Fruit fly (Drosophila melanogaster) whole organism, prepupa: ENCODE results near the gene CG9673.

Experiments
- CG10631 ChIP-seq: fragments of 200-800 bp; sonication (Bioruptor generic); optimal IDR thresholded peaks from 2 replicates; lab custom pipeline; 2016; ENCODE audit warnings: missing biosample characterization, missing genetic modification characterization
- CG11294 ChIP-seq: fragments of 200-800 bp; sonication (Bioruptor generic); IDR thresholded peaks from 2 replicates; pipeline ENCODE4 v1.3.6; 2022; ENCODE audit warnings: missing biosample characterization, missing genetic modification characterization
- CG11762 ChIP-seq: fragments of 200-800 bp; sonication (Bioruptor generic); optimal IDR thresholded peaks from 3 replicates; lab custom pipeline; 2016; ENCODE audit warnings: missing biosample characterization, missing genetic modification characterization; ENCODE audit not compliant: insufficient read depth
- CG11902 ChIP-seq: fragments of 200-800 bp; sonication (Bioruptor generic); optimal IDR thresholded peaks from 3 replicates; lab custom pipeline; 2016; ENCODE audit warnings: missing biosample characterization, missing genetic modification characterization
- CG6276 ChIP-seq: fragments of 200-800 bp; sonication (Bioruptor generic); optimal IDR thresholded peaks from 2 replicates; lab custom pipeline; 2017; ENCODE audit warnings: missing biosample characterization, mild to moderate bottlenecking, missing genetic modification characterization
- CG6792 ChIP-seq: fragments of 200-800 bp; sonication (Bioruptor generic); optimal IDR thresholded peaks from 3 replicates; lab custom pipeline; 2016; ENCODE audit warnings: missing biosample characterization, missing genetic modification characterization
- CG6808 ChIP-seq: fragments of 200-800 bp; sonication (Bioruptor generic); optimal IDR thresholded peaks from 3 replicates; lab custom pipeline; 2017; ENCODE audit warnings: missing biosample characterization, missing genetic modification characterization, mild to moderate bottlenecking, moderate library complexity, missing genetic modification reagents
- Eip78C ChIP-seq: fragments of 200-800 bp; sonication (Bioruptor generic); peaks from one replicate; lab custom pipeline; 2016; ENCODE audit warnings: missing biosample characterization, missing genetic modification characterization
- Lpt ChIP-seq: fragments of 200-800 bp; sonication (Bioruptor generic); optimal IDR thresholded peaks from 3 replicates; lab custom pipeline; 2016; ENCODE audit warnings: missing biosample characterization, missing genetic modification characterization
- Sox15 ChIP-seq: fragments of 200-800 bp; sonication (Bioruptor generic); optimal IDR thresholded peaks from 3 replicates; lab custom pipeline; 2016; ENCODE audit warnings: missing biosample characterization, missing genetic modification characterization
- esn ChIP-seq: fragments of 200-800 bp; sonication (Bioruptor generic); optimal IDR thresholded peaks from 2 replicates; lab custom pipeline; 2016; ENCODE audit warnings: missing biosample characterization, mild to moderate bottlenecking, missing genetic modification characterization, moderate library complexity
- fkh ChIP-seq: fragments of 200-800 bp; sonication (Bioruptor generic); optimal IDR thresholded peaks from 3 replicates; lab custom pipeline; 2017; ENCODE audit warnings: missing biosample characterization, mild to moderate bottlenecking, missing genetic modification characterization, moderate library complexity
- salr ChIP-seq, 2 experiments: fragments of 200-800 bp; sonication (Bioruptor generic); optimal IDR thresholded peaks; 3 replicates each; lab custom pipeline; 2016 to 2018; ENCODE audit warnings: missing biosample characterization in 2 of 2, missing genetic modification characterization in 2 of 2, mild to moderate bottlenecking in 1 of 2

- no peak for TF ChIP-seq CG6276 (GFP tag; lab: Kevin White, UChicago)
- TF ChIP-seq Sox15: no peak
- no peak for TF ChIP-seq CG10631 (GFP tag; lab: Kevin White, UChicago)
- TF ChIP-seq esn (GFP tag; lab: Kevin White, UChicago): no peak
- no peak for TF ChIP-seq CG6808 (GFP tag; lab: Kevin White, UChicago)
- TF ChIP-seq fkh (GFP tag; lab: Kevin White, UChicago): no peak
- no peak for TF ChIP-seq CG11902 (GFP tag; lab: Kevin White, UChicago)
- no peak for TF ChIP-seq CG11762 (GFP tag; lab: Kevin White, UChicago)
- TF ChIP-seq Lpt (GFP tag; lab: Kevin White, UChicago): no peak
- no peak for TF ChIP-seq CG6792 (GFP tag; lab: Kevin White, UChicago)
- TF ChIP-seq CG11294: no peak
- TF ChIP-seq salr (GFP tag; optimal IDR thresholded peaks at IDR 0.05; lab: Kevin White, UChicago): no peak
- no peak for TF ChIP-seq Eip78C (GFP tag; lab: Kevin White, UChicago)
Measured at dm6 chrX:16740606-16741005, 36.9 kb upstream of the CG9673 start, which contains the start of gene CG32568.
